Fruit fly (Drosophila melanogaster): ENCODE results near the gene ND-13B.

The ND-13B gene

dm6 chr3L:10665433-10666150 lies 28.3 kb downstream of the ND-13B start (continued):
- TF ChIP-seq tin (GFP tag; optimal IDR thresholded peaks at IDR 0.05) (peak; percentile 96), CG17328 (GFP tag; IDR thresholded peaks at IDR 0.05) (peak; percentile 90), CG6254 (GFP tag; optimal IDR thresholded peaks at IDR 0.05) (peak; percentile 95), pan (optimal IDR thresholded peaks at IDR 0.05) (no peak), pan (GFP tag; optimal IDR thresholded peaks at IDR 0.05 in 1 of 2, IDR thresholded peaks at IDR 0.05 in 1 of 2) (peak in 1 of 2 experiments; percentile 95), croc (GFP tag; conservative IDR thresholded peaks at IDR 0.05) (peak; percentile 93), ewg (GFP tag; optimal IDR thresholded peaks at IDR 0.05) (peak; percentile 91), nau (GFP tag; optimal IDR thresholded peaks at IDR 0.05) (peak; percentile 97), unpg (GFP tag; optimal IDR thresholded peaks at IDR 0.05) (peak; percentile 97), Gug (GFP tag; IDR thresholded peaks at IDR 0.05) (peak; percentile 79), klu (GFP tag; IDR thresholded peaks at IDR 0.05) (peak; percentile 87), en (GFP tag; optimal IDR thresholded peaks at IDR 0.05) (peak; percentile 67), ara (GFP tag; IDR thresholded peaks at IDR 0.05) (peak; percentile 90), Ptx1 (GFP tag; IDR thresholded peaks at IDR 0.05) (peak; percentile 93), Mad (GFP tag; optimal IDR thresholded peaks at IDR 0.05) (peak; percentile 88), CG11398 (GFP tag; optimal IDR thresholded peaks at IDR 0.05) (peak; percentile 66), CG8478 (optimal IDR thresholded peaks at IDR 0.05) (peak; percentile 72), PHDP (tag; optimal IDR thresholded peaks at IDR 0.05) (peak; percentile 97), wdn (GFP tag; IDR thresholded peaks at IDR 0.05) (peak; percentile 57; the same call in 1 of the 2 replicates), CG3163 (GFP tag; optimal IDR thresholded peaks at IDR 0.05) (peak; percentile 33), CG30403 (GFP tag; optimal IDR thresholded peaks at IDR 0.05) (peak; percentile 98), CG1602 (GFP tag; optimal IDR thresholded peaks at IDR 0.05) (peak; percentile 96), CG15479 (GFP tag; optimal IDR thresholded peaks at IDR 0.05) (peak; percentile 83), CG13424 (tag; optimal IDR thresholded peaks at IDR 0.05) (peak; percentile 99), zfh2 (GFP tag; optimal IDR thresholded peaks at IDR 0.05) (peak; percentile 64), danr (GFP tag; IDR thresholded peaks at IDR 0.05) (peak; percentile 90), sd (tag; optimal IDR thresholded peaks at IDR 0.05) (peak; percentile 89), Scr (GFP tag; IDR thresholded peaks at IDR 0.05; ENCODE audit: partially characterized antibody) (no peak; the same call in 1 of the 2 replicates), stc (GFP tag; IDR thresholded peaks at IDR 0.05) (peak; percentile 92), CG32767 (GFP tag; IDR thresholded peaks at IDR 0.05) (peak; percentile 93), gsb (GFP tag; IDR thresholded peaks at IDR 0.05) (peak; percentile 81), CG14710 (tag; optimal IDR thresholded peaks at IDR 0.05) (peak; percentile 98), CG4424 (GFP tag; optimal IDR thresholded peaks at IDR 0.05) (peak; percentile 96), maf-S (GFP tag; optimal IDR thresholded peaks at IDR 0.05) (peak; percentile 78), jing (GFP tag; optimal IDR thresholded peaks at IDR 0.05) (peak; percentile 89), chinmo (GFP tag; IDR thresholded peaks at IDR 0.05; ENCODE audit: partially characterized antibody) (peak; percentile 66; the same call in 3 of the 4 replicates), CG4328 (GFP tag; optimal IDR thresholded peaks at IDR 0.05) (peak; percentile 98), CG14667 (GFP tag; IDR thresholded peaks at IDR 0.05) (peak; percentile 86), CG5180 (GFP tag; optimal IDR thresholded peaks at IDR 0.05) (peak; percentile 94), eyg (GFP tag; optimal IDR thresholded peaks at IDR 0.05) (peak; percentile 56), CG6813 (GFP tag; optimal IDR thresholded peaks at IDR 0.05) (peak; percentile 98), hbn (GFP tag; IDR thresholded peaks at IDR 0.05; ENCODE audit: partially characterized antibody) (no peak), CG14014 (GFP tag; IDR thresholded peaks at IDR 0.05) (peak; percentile 90), CG30020 (tag; optimal IDR thresholded peaks at IDR 0.05) (peak; percentile 90), CG14860 (GFP tag; IDR thresholded peaks at IDR 0.05; ENCODE audit: partially characterized antibody) (no peak), Lhr (GFP tag; optimal IDR thresholded peaks at IDR 0.05) (peak; percentile 96), CG17359 (tag; optimal IDR thresholded peaks at IDR 0.05) (peak; percentile 98), CG10462 (GFP tag; optimal IDR thresholded peaks at IDR 0.05) (peak; percentile 91), pum (GFP tag; optimal IDR thresholded peaks at IDR 0.05) (peak; percentile 77)
